Comparison of ENCODE assay signal across 5 fruit fly cellular contexts in the genomic region with DNA sequence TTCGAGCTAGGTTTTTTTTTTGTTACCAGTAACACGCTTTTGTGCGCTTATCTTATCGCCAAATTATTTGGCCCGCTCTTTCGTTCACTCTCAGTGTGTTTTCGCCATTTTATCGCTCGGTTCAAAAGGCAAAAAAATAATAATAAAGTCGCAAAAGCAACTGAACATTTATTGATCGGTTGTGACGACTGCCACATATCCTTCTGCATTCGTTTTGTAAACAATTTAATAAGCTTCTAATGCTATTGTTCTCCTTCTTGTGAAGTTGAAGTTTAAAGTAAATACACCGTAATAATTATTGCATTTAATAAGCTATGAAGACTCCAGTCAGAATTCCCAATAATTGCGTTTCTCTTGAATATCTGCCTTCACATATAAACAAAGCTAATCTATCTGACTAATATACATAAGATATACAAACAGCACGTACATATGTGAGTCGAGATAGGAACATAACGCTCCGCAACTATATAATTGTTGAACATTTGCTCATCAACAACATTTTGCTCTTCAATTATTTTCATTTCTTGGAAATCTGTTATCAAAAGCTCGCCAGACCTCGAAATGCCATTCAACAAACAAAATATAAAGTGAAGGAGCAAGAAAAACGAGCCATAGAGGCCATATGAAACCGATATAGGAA.
TF ChIP-seq lines count a peak whose summit lies in the region.

No protein-coding gene starts in this region.

- no peak for TF ChIP-seq CTCF in whole organism, embryonic (GFP tag; optimal IDR thresholded peaks at IDR 0.05; lab: Kevin White, UChicago)

TF ChIP-seq in whole organism, adult, 20 proteins besides CTCF, POLR2A, EP300 and RAD21:
- TF ChIP-seq kay (GFP tag; lab: Kevin White, UChicago; ENCODE audit: borderline replicate concordance) = peak; percentile 88
- no peak for TF ChIP-seq CG12768 (GFP tag; optimal IDR thresholded peaks at IDR 0.05; lab: Kevin White, UChicago)
- TF ChIP-seq Clk (GFP tag; optimal IDR thresholded peaks at IDR 0.05; lab: Kevin White, UChicago) = no peak
- peak; percentile 5 for TF ChIP-seq CG7101 (tag; optimal IDR thresholded peaks at IDR 0.05; lab: Kevin White, UChicago)
- no peak for TF ChIP-seq CG5204 (GFP tag; optimal IDR thresholded peaks at IDR 0.05; lab: Kevin White, UChicago)
- TF ChIP-seq Hr96 (GFP tag; optimal IDR thresholded peaks at IDR 0.05; lab: Kevin White, UChicago) = no peak
- TF ChIP-seq CG14711 (tag; optimal IDR thresholded peaks at IDR 0.05; lab: Kevin White, UChicago) = peak; percentile 18
- no peak for TF ChIP-seq CG1620 (GFP tag; optimal IDR thresholded peaks at IDR 0.05; lab: Kevin White, UChicago)
- no peak for TF ChIP-seq tj (GFP tag; optimal IDR thresholded peaks at IDR 0.05; lab: Kevin White, UChicago)
- TF ChIP-seq CG33017 (tag; optimal IDR thresholded peaks at IDR 0.05; lab: Kevin White, UChicago) = peak; percentile 28

TF ChIP-seq in whole organism, embryonic, 481 proteins besides CTCF, POLR2A, EP300 and RAD21 (continues in another document):
- TF ChIP-seq CG2202 (tag; optimal IDR thresholded peaks at IDR 0.05; lab: Kevin White, UChicago) = no peak
- peak; percentile 14 for TF ChIP-seq D19B (GFP tag; optimal IDR thresholded peaks at IDR 0.05; lab: Kevin White, UChicago)
- peak; percentile 38 for TF ChIP-seq Hmr (GFP tag; optimal IDR thresholded peaks at IDR 0.05; lab: Kevin White, UChicago)
- no peak for TF ChIP-seq B-H2 (GFP tag; optimal IDR thresholded peaks at IDR 0.05; lab: Kevin White, UChicago)
- TF ChIP-seq zfh2 (GFP tag; optimal IDR thresholded peaks at IDR 0.05; lab: Kevin White, UChicago) = peak; percentile 52
- no peak for TF ChIP-seq CG4730 (GFP tag; IDR thresholded peaks at IDR 0.05; lab: Robert Waterston, UW)
- TF ChIP-seq lbe (GFP tag; optimal IDR thresholded peaks at IDR 0.05; lab: Kevin White, UChicago) = peak; percentile 23
- peak; percentile 16; the same call in 1 of the 2 replicates for TF ChIP-seq GATAe (GFP tag; conservative IDR thresholded peaks at IDR 0.05; lab: Robert Waterston, UW)
- no peak for TF ChIP-seq CG8290 (GFP tag; optimal IDR thresholded peaks at IDR 0.05; lab: Kevin White, UChicago)
- peak in 1 of 2 experiments; percentile 18 for TF ChIP-seq CG8290 (tag; optimal IDR thresholded peaks at IDR 0.05; lab: Kevin White, UChicago)
- TF ChIP-seq HLH54F (GFP tag; optimal IDR thresholded peaks at IDR 0.05; lab: Kevin White, UChicago) = peak; percentile 25
- peak; percentile 75 for TF ChIP-seq exex (tag; optimal IDR thresholded peaks at IDR 0.05; lab: Kevin White, UChicago)
- peak; percentile 32 for TF ChIP-seq cwo (GFP tag; optimal IDR thresholded peaks at IDR 0.05; lab: Kevin White, UChicago)
- TF ChIP-seq MESR4 (GFP tag; optimal IDR thresholded peaks at IDR 0.05; lab: Kevin White, UChicago) = no peak
- no peak for TF ChIP-seq CG11398 (GFP tag; optimal IDR thresholded peaks at IDR 0.05; lab: Kevin White, UChicago)
- TF ChIP-seq dysf (GFP tag; IDR thresholded peaks at IDR 0.05; lab: Robert Waterston, UW) = no peak
- TF ChIP-seq ems (GFP tag; optimal IDR thresholded peaks at IDR 0.05; lab: Kevin White, UChicago) = no peak
- peak; percentile 46 for TF ChIP-seq Atf6 (GFP tag; IDR thresholded peaks at IDR 0.05; lab: Robert Waterston, UW)
- TF ChIP-seq CG2116 (GFP tag; optimal IDR thresholded peaks at IDR 0.05; lab: Kevin White, UChicago) = no peak

TF ChIP-seq in whole organism, prepupa, 60 proteins besides CTCF, POLR2A, EP300 and RAD21 (continues in another document):
- TF ChIP-seq Sox14 (GFP tag; optimal IDR thresholded peaks at IDR 0.05; lab: Kevin White, UChicago) = peak; percentile 55
- peak; percentile 14 for TF ChIP-seq pdm3 (GFP tag; optimal IDR thresholded peaks at IDR 0.05; lab: Kevin White, UChicago)
- no peak for TF ChIP-seq CG9139 (GFP tag; optimal IDR thresholded peaks at IDR 0.05; lab: Kevin White, UChicago)
- TF ChIP-seq CG31627 (GFP tag; optimal IDR thresholded peaks at IDR 0.05; lab: Kevin White, UChicago) = peak; percentile 56
- peak; percentile 63 for TF ChIP-seq vri (GFP tag; optimal IDR thresholded peaks at IDR 0.05; lab: Kevin White, UChicago)
- peak; percentile 64 for TF ChIP-seq Met (GFP tag; optimal IDR thresholded peaks at IDR 0.05; lab: Kevin White, UChicago)
- TF ChIP-seq Ets96B (tag; optimal IDR thresholded peaks at IDR 0.05; lab: Kevin White, UChicago) = no peak
- peak; percentile 52 for TF ChIP-seq Hr39 (GFP tag; optimal IDR thresholded peaks at IDR 0.05; lab: Kevin White, UChicago)
- peak; percentile 57 for TF ChIP-seq Eip93F (GFP tag; optimal IDR thresholded peaks at IDR 0.05; lab: Kevin White, UChicago)
- TF ChIP-seq acj6 (GFP tag; optimal IDR thresholded peaks at IDR 0.05; lab: Kevin White, UChicago) = peak; percentile 14
- peak; percentile 49 for TF ChIP-seq cyc (GFP tag; optimal IDR thresholded peaks at IDR 0.05; lab: Kevin White, UChicago)
- peak; percentile 31 for TF ChIP-seq Ets21C (GFP tag; optimal IDR thresholded peaks at IDR 0.05; lab: Kevin White, UChicago)
- peak; percentile 14 for TF ChIP-seq CG34406 (GFP tag; optimal IDR thresholded peaks at IDR 0.05; lab: Kevin White, UChicago)
- TF ChIP-seq esn (GFP tag; optimal IDR thresholded peaks at IDR 0.05; lab: Kevin White, UChicago) = peak; percentile 69
- peak; percentile 90 for TF ChIP-seq svp (GFP tag; lab: Kevin White, UChicago)
- TF ChIP-seq lz (GFP tag; optimal IDR thresholded peaks at IDR 0.05; lab: Kevin White, UChicago) = peak; percentile 59
- TF ChIP-seq Sox102F (GFP tag; optimal IDR thresholded peaks at IDR 0.05; lab: Kevin White, UChicago) = peak; percentile 63
- no peak for TF ChIP-seq CG11762 (GFP tag; optimal IDR thresholded peaks at IDR 0.05; lab: Kevin White, UChicago; ENCODE audit: insufficient read depth)
- no peak for TF ChIP-seq CG6808 (GFP tag; optimal IDR thresholded peaks at IDR 0.05; lab: Kevin White, UChicago)

TF ChIP-seq in whole organism, pupa, 21 proteins besides CTCF, POLR2A, EP300 and RAD21:
- TF ChIP-seq Snoo (tag; optimal IDR thresholded peaks at IDR 0.05; lab: Kevin White, UChicago) (peak; percentile 6), Pif1B (GFP tag; optimal IDR thresholded peaks at IDR 0.05; lab: Kevin White, UChicago) (no peak), fd96Ca (GFP tag; IDR thresholded peaks at IDR 0.05; lab: Robert Waterston, UW) (no peak)

TF ChIP-seq in whole organism, wandering third instar larva, 38 proteins besides CTCF, POLR2A, EP300 and RAD21 (continues in another document):
- TF ChIP-seq usp (GFP tag; optimal IDR thresholded peaks at IDR 0.05; lab: Kevin White, UChicago) (no peak), foxo (GFP tag; optimal IDR thresholded peaks at IDR 0.05; lab: Kevin White, UChicago) (peak in 1 of 2 experiments; percentile 67), Mio (GFP tag; optimal IDR thresholded peaks at IDR 0.05; lab: Kevin White, UChicago) (no peak), woc (GFP tag; optimal IDR thresholded peaks at IDR 0.05; lab: Kevin White, UChicago) (peak; percentile 7), dsf (GFP tag; optimal IDR thresholded peaks at IDR 0.05; lab: Kevin White, UChicago; ENCODE audit: borderline replicate concordance) (no peak), Dif (GFP tag; optimal IDR thresholded peaks at IDR 0.05; lab: Kevin White, UChicago; ENCODE audit: partially characterized antibody) (no peak), GATAd (GFP tag; optimal IDR thresholded peaks at IDR 0.05; lab: Kevin White, UChicago) (no peak), dl (GFP tag; optimal IDR thresholded peaks at IDR 0.05; lab: Kevin White, UChicago; ENCODE audit: insufficient read depth in 1 of 2, partially characterized antibody in 2 of 2) (no peak), br (GFP tag; optimal IDR thresholded peaks at IDR 0.05; lab: Kevin White, UChicago) (peak; percentile 7), sv (GFP tag; optimal IDR thresholded peaks at IDR 0.05; lab: Kevin White, UChicago) (no peak), Myc (optimal IDR thresholded peaks at IDR 0.05; lab: Kevin White, UChicago) (no peak), CrebA (GFP tag; optimal IDR thresholded peaks at IDR 0.05; lab: Kevin White, UChicago; ENCODE audit: borderline replicate concordance) (peak; percentile 1), OdsH (GFP tag; optimal IDR thresholded peaks at IDR 0.05; lab: Kevin White, UChicago) (peak; percentile 34), Jra (GFP tag; optimal IDR thresholded peaks at IDR 0.05; lab: Kevin White, UChicago) (no peak), ey (GFP tag; optimal IDR thresholded peaks at IDR 0.05; lab: Kevin White, UChicago) (peak; percentile 65), CG9705 (GFP tag; optimal IDR thresholded peaks at IDR 0.05; lab: Kevin White, UChicago) (no peak), brk (GFP tag; optimal IDR thresholded peaks at IDR 0.05; lab: Kevin White, UChicago) (no peak), Abd-B (GFP tag; optimal IDR thresholded peaks at IDR 0.05; lab: Kevin White, UChicago) (no peak), rgr (GFP tag; optimal IDR thresholded peaks at IDR 0.05; lab: Kevin White, UChicago) (peak; percentile 54), sage (GFP tag; optimal IDR thresholded peaks at IDR 0.05; lab: Kevin White, UChicago) (no peak), jim (GFP tag; optimal IDR thresholded peaks at IDR 0.05; lab: Kevin White, UChicago) (no peak), h (GFP tag; optimal IDR thresholded peaks at IDR 0.05; lab: Kevin White, UChicago) (peak; percentile 69), Vsx2 (GFP tag; optimal IDR thresholded peaks at IDR 0.05; lab: Kevin White, UChicago; ENCODE audit: partially characterized antibody) (no peak), lola (GFP tag; optimal IDR thresholded peaks at IDR 0.05; lab: Kevin White, UChicago) (no peak), HLH106 (tag; optimal IDR thresholded peaks at IDR 0.05; lab: Kevin White, UChicago) (peak; percentile 34), Sp1 (GFP tag; optimal IDR thresholded peaks at IDR 0.05; lab: Kevin White, UChicago) (peak; percentile 32), psq (GFP tag; optimal IDR thresholded peaks at IDR 0.05; lab: Kevin White, UChicago) (peak; percentile 40), Hr78 (GFP tag; optimal IDR thresholded peaks at IDR 0.05; lab: Kevin White, UChicago) (no peak), Rel (GFP tag; optimal IDR thresholded peaks at IDR 0.05; lab: Kevin White, UChicago) (no peak), Rel (tag; optimal IDR thresholded peaks at IDR 0.05; lab: Kevin White, UChicago) (peak; percentile 56), N (GFP tag; optimal IDR thresholded peaks at IDR 0.05; lab: Kevin White, UChicago) (no peak), tai (GFP tag; optimal IDR thresholded peaks at IDR 0.05; lab: Kevin White, UChicago) (peak; percentile 37), fru (GFP tag; optimal IDR thresholded peaks at IDR 0.05; lab: Kevin White, UChicago) (peak; percentile 68), Hr83 (GFP tag; optimal IDR thresholded peaks at IDR 0.05; lab: Kevin White, UChicago; ENCODE audit: poor library complexity, severe bottlenecking) (no peak), dmrt93B (GFP tag; optimal IDR thresholded peaks at IDR 0.05; lab: Kevin White, UChicago) (no peak), Hnf4 (GFP tag; optimal IDR thresholded peaks at IDR 0.05; lab: Kevin White, UChicago) (peak; percentile 27), Dfd (GFP tag; optimal IDR thresholded peaks at IDR 0.05; lab: Kevin White, UChicago) (no peak), pan (optimal IDR thresholded peaks at IDR 0.05; lab: Kevin White, UChicago) (no peak)
